Worm (Caenorhabditis elegans) whole organism, dauer: ENCODE data around the gene F10G2.1.
"Not testable (repeated sequence)": the region's sequence is repeated elsewhere in the genome, so short reads cannot be mapped to it uniquely, and the experiment has no call there.

Source experiments
- unc-62 ChIP-seq: sonication (generic microtip); optimal IDR thresholded peaks from 2 replicates; lab custom pipeline; 2017; ENCODE audit warnings: missing biosample characterization, missing genetic modification reagents, missing genetic modification characterization

Gene F10G2.1

ce11 chrV:7332253-7332652, at the start of gene F10G2.1:
Gene F10G2.1 (plus strand): TSS chrV:7332553.
- no peak for TF ChIP-seq unc-62

ce11 chrV:7288699-7289098, 43.7 kb upstream of the F10G2.1 start, which contains the start of gene C13A2.1:
Gene C13A2.1 (plus strand): TSS chrV:7288999.
- TF ChIP-seq unc-62: no peak

ce11 chrV:7295270-7295669, 37.1 kb upstream of the F10G2.1 start, which contains the start of gene F07G11.4:
Gene F07G11.4 (minus strand): TSS chrV:7295370.
- no peak for TF ChIP-seq unc-62

ce11 chrV:7297263-7297662, 35.1 kb upstream of the F10G2.1 start, which contains the start of gene srj-32:
Gene srj-32 (minus strand): TSS chrV:7297363.
- no peak for TF ChIP-seq unc-62

- no peak for TF ChIP-seq unc-62
Observed at ce11 chrV:7298463-7298862, 33.9 kb upstream of the F10G2.1 start, which contains the start of gene F07G11.3. Gene F07G11.3 (plus strand): TSS chrV:7298763.

- TF ChIP-seq unc-62: not testable (repeated sequence)
Observed at ce11 chrV:7304506-7304905, 27.8 kb upstream of the F10G2.1 start, which contains the start of gene F07G11.2. Gene F07G11.2 (plus strand): TSS chrV:7304806.

ce11 chrV:7307089-7307488, 25.3 kb upstream of the F10G2.1 start, which contains the start of gene F07G11.1:
Gene F07G11.1 (plus strand): TSS chrV:7307389.
- TF ChIP-seq unc-62: no peak

ce11 chrV:7313233-7313632, 19.1 kb upstream of the F10G2.1 start, which contains the start of gene srx-6:
Gene srx-6 (minus strand): TSS chrV:7313333.
- no peak for TF ChIP-seq unc-62

- TF ChIP-seq unc-62: no peak
Observed at ce11 chrV:7320909-7321308, 11.4 kb upstream of the F10G2.1 start, which contains the start of gene lmd-4. Gene lmd-4 (minus strand): TSS chrV:7321009.

- no peak for TF ChIP-seq unc-62
Observed at ce11 chrV:7321915-7322314, 10.4 kb upstream of the F10G2.1 start, which contains the start of gene F10G2.10. Gene F10G2.10 (plus strand): TSS chrV:7322215.

ce11 chrV:7325285-7325684, 7.1 kb upstream of the F10G2.1 start, which contains the start of gene srx-92:
Gene srx-92 (minus strand): TSS chrV:7325385.
- no peak for TF ChIP-seq unc-62

ce11 chrV:7326928-7327327, 5.4 kb upstream of the F10G2.1 start, which contains the start of gene F10G2.4:
Gene F10G2.4 (plus strand): TSS chrV:7327228.
- no peak for TF ChIP-seq unc-62

ce11 chrV:7328092-7328491, 4.3 kb upstream of the F10G2.1 start, which contains the start of gene clec-7:
Gene clec-7 (plus strand): TSS chrV:7328392.
- no peak for TF ChIP-seq unc-62

- TF ChIP-seq unc-62: no peak
Observed at ce11 chrV:7330868-7331267, 1.5 kb upstream of the F10G2.1 start, which contains the start of gene F10G2.2. Gene F10G2.2 (plus strand): TSS chrV:7331168.

ce11 chrV:7337218-7337617, 4.9 kb downstream of the F10G2.1 start, which contains the start of gene F10G2.7:
Gene F10G2.7 (minus strand): TSS chrV:7337318.
- TF ChIP-seq unc-62: not testable (repeated sequence)

ce11 chrV:7339831-7340230, 7.5 kb downstream of the F10G2.1 start, which contains the start of gene srh-187:
Gene srh-187 (minus strand): TSS chrV:7339931.
- TF ChIP-seq unc-62: no peak

- TF ChIP-seq unc-62: no peak
Observed at ce11 chrV:7341942-7342341, 9.6 kb downstream of the F10G2.1 start, which contains the start of the genes nhr-263 and nhr-148. Gene nhr-263 (minus strand): TSS chrV:7342042. Gene nhr-148 (plus strand): TSS chrV:7342156.

- TF ChIP-seq unc-62: no peak
Observed at ce11 chrV:7343522-7343921, 11.2 kb downstream of the F10G2.1 start, which contains the start of gene srh-244. Gene srh-244 (plus strand): TSS chrV:7343822.
